Fruit fly (Drosophila melanogaster) S2 (cell line): ENCODE measurements around the gene CG13998.

Experiments used
- CG8478 ChIP-seq: fragments of >200 bp; optimal IDR thresholded peaks from 2 replicates; lab custom pipeline; 2018
- CTCF ChIP-seq, 2 experiments: fragments of >200 bp; optimal IDR thresholded peaks; 2 replicates each; lab custom pipeline; 2018

DNA sequence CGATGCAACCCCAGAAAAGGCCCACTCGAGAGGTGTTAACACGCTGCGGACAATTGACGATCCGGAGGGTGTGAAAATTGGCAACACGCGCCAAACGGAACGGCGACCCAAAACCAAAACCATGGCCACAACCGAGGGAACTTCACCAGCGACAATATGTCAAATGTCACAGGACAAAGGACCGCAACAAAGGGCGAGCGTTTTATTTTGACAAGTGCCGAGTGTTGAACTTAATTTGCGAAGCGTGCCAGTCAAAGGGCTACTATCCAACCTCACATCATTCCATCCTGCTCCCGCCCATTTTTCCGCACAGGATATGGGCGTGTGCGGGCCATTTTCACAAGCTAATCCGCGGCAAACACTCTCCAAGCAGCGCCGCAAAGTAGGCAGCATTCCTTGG lies 29.3 kb downstream of the CG13998 start:
- TF ChIP-seq CG8478 (lab: Kevin White, UChicago) (no peak), CTCF (optimal IDR thresholded peaks at IDR 0.05; lab: Kevin White, UChicago) (no peak)
